Worm (Caenorhabditis elegans): ENCODE data around the gene Y57G11C.48.

- TF ChIP-seq snu-23 (GFP tag; optimal IDR thresholded peaks at IDR 0.05) = no peak
- TF ChIP-seq sptf-1 (tag; optimal IDR thresholded peaks at IDR 0.05) = no peak
- TF ChIP-seq ces-1 (GFP tag; optimal IDR thresholded peaks at IDR 0.05) = no peak
- TF ChIP-seq blmp-1 (tag; optimal IDR thresholded peaks at IDR 0.05) = no peak
- TF ChIP-seq xbp-1 (tag; optimal IDR thresholded peaks at IDR 0.05) = no peak
- TF ChIP-seq nhr-11 (tag; optimal IDR thresholded peaks at IDR 0.05) = no peak
- TF ChIP-seq unc-62 (GFP tag; optimal IDR thresholded peaks at IDR 0.05) = no peak
- no peak for TF ChIP-seq nhr-237 (tag; optimal IDR thresholded peaks at IDR 0.05)
- TF ChIP-seq tbx-2 (tag; optimal IDR thresholded peaks at IDR 0.05) = no peak
- no peak for TF ChIP-seq fos-1 (tag; optimal IDR thresholded peaks at IDR 0.05)
- TF ChIP-seq swsn-7 (tag; optimal IDR thresholded peaks at IDR 0.05) = no peak
- TF ChIP-seq elt-2 (tag; optimal IDR thresholded peaks at IDR 0.05) = no peak
Measured at ce11 chrIV:14981311-14981710, 37.2 kb upstream of the Y57G11C.48 start, which contains the start of gene atln-2.

All from whole organism, L1 larva.